Worm (Caenorhabditis elegans) whole organism, L3 larva: ENCODE results near the gene str-19.

Source experiments
- ZK546.5 ChIP-seq: sonication (generic microtip); optimal IDR thresholded peaks from 2 replicates; lab custom pipeline; 2017; ENCODE audit warnings: missing biosample characterization, missing genetic modification characterization
- aly-2 ChIP-seq: fragments of 150-350 bp; optimal IDR thresholded peaks from 2 replicates; lab custom pipeline; 2014; ENCODE audit warnings: missing biosample characterization, missing genetic modification characterization
- ama-1 ChIP-seq: fragments of 150-350 bp; optimal IDR thresholded peaks from 2 replicates; lab custom pipeline; 2018
- ceh-28 ChIP-seq: fragments of 150-350 bp; optimal IDR thresholded peaks from 2 replicates; lab custom pipeline; 2014; ENCODE audit warnings: missing biosample characterization, missing genetic modification reagents, missing genetic modification characterization
- ceh-82 ChIP-seq: fragments of 150-350 bp; optimal IDR thresholded peaks from 2 replicates; lab custom pipeline; 2014; ENCODE audit warnings: missing biosample characterization, missing genetic modification characterization
- ceh-9 ChIP-seq: sonication (generic microtip); optimal IDR thresholded peaks from 2 replicates; lab custom pipeline; 2018; ENCODE audit warnings: missing biosample characterization, missing genetic modification characterization
- daf-12 ChIP-seq: fragments of 150-350 bp; optimal IDR thresholded peaks from 2 replicates; lab custom pipeline; 2014; ENCODE audit warnings: missing biosample characterization, missing genetic modification reagents, missing genetic modification characterization
- egl-27 ChIP-seq: sonication (generic microtip); optimal IDR thresholded peaks from 4 replicates; lab custom pipeline; 2017; ENCODE audit warnings: missing biosample characterization, missing genetic modification reagents, missing genetic modification characterization
- egl-5 ChIP-seq: fragments of 150-350 bp; optimal IDR thresholded peaks from 2 replicates; lab custom pipeline; 2017; ENCODE audit warnings: missing biosample characterization, missing genetic modification reagents, missing genetic modification characterization, inconsistent platforms
- elt-1 ChIP-seq: fragments of 150-350 bp; optimal IDR thresholded peaks from 2 replicates; lab custom pipeline; 2014; ENCODE audit warnings: missing biosample characterization, missing genetic modification characterization
- elt-2 ChIP-seq: sonication (generic microtip); optimal IDR thresholded peaks from 2 replicates; lab custom pipeline; 2016; ENCODE audit warnings: missing genetic modification reagents, mild to moderate bottlenecking, missing genetic modification characterization, missing compliant biosample characterization
- elt-3 ChIP-seq, 3 experiments: fragments of 150-350 bp in 1 of 3; sonication (generic microtip) in 2 of 3; optimal IDR thresholded peaks; 2 replicates in 2 of 3; 4 replicates in 1 of 3; lab custom pipeline; 2014 to 2017; ENCODE audit warnings: missing biosample characterization in 3 of 3, missing genetic modification characterization in 3 of 3
- eor-1 ChIP-seq, 2 experiments: fragments of 150-350 bp; optimal IDR thresholded peaks; 2 replicates each; lab custom pipeline; 2014 to 2018; ENCODE audit warnings: missing biosample characterization in 2 of 2, missing genetic modification characterization in 2 of 2
- fkh-2 ChIP-seq: fragments of 150-350 bp; optimal IDR thresholded peaks from 2 replicates; lab custom pipeline; 2014; ENCODE audit warnings: missing biosample characterization, missing genetic modification reagents, missing genetic modification characterization
- fos-1 ChIP-seq: fragments of 150-350 bp; optimal IDR thresholded peaks from 2 replicates; lab custom pipeline; 2014; ENCODE audit warnings: missing biosample characterization, missing genetic modification characterization
- jun-1 ChIP-seq: fragments of 150-350 bp; optimal IDR thresholded peaks from 2 replicates; lab custom pipeline; 2014; ENCODE audit warnings: missing biosample characterization, missing genetic modification reagents, missing genetic modification characterization
- lin-39 ChIP-seq: fragments of 150-350 bp; optimal IDR thresholded peaks from 2 replicates; lab custom pipeline; 2018; ENCODE audit warnings: missing biosample characterization, missing genetic modification reagents, missing genetic modification characterization
- lsy-12 ChIP-seq: sonication (generic microtip); optimal IDR thresholded peaks from 2 replicates; lab custom pipeline; 2016; ENCODE audit warnings: mild to moderate bottlenecking, missing genetic modification characterization, missing compliant biosample characterization
- mdl-1 ChIP-seq: fragments of 150-350 bp; optimal IDR thresholded peaks from 2 replicates; lab custom pipeline; 2014; ENCODE audit warnings: missing biosample characterization, missing genetic modification characterization
- mml-1 ChIP-seq: fragments of 150-350 bp; sonication (generic microtip); optimal IDR thresholded peaks from 3 replicates; lab custom pipeline; 2014; ENCODE audit warnings: missing biosample characterization, missing genetic modification characterization
- nhr-11 ChIP-seq: fragments of 150-350 bp; optimal IDR thresholded peaks from 2 replicates; lab custom pipeline; 2014; ENCODE audit warnings: missing biosample characterization, missing genetic modification characterization
- nhr-23 ChIP-seq: fragments of 150-350 bp; optimal IDR thresholded peaks from 2 replicates; lab custom pipeline; 2014; ENCODE audit warnings: missing biosample characterization, missing genetic modification reagents, missing genetic modification characterization
- nhr-237 ChIP-seq: fragments of 150-350 bp; optimal IDR thresholded peaks from 2 replicates; lab custom pipeline; 2014; ENCODE audit warnings: missing biosample characterization, missing genetic modification characterization
- nhr-25 ChIP-seq: sonication (generic microtip); optimal IDR thresholded peaks from 2 replicates; lab custom pipeline; 2017; ENCODE audit warnings: missing biosample characterization, missing genetic modification characterization
- nhr-28 ChIP-seq: fragments of 150-350 bp; optimal IDR thresholded peaks from 2 replicates; lab custom pipeline; 2014; ENCODE audit warnings: missing biosample characterization, missing genetic modification characterization
- nhr-43 ChIP-seq: sonication (generic microtip); optimal IDR thresholded peaks from 2 replicates; lab custom pipeline; 2016; ENCODE audit warnings: mild to moderate bottlenecking, missing genetic modification characterization, missing compliant biosample characterization; ENCODE audit not compliant: poor library complexity, severe bottlenecking
- nhr-76 ChIP-seq: fragments of 150-350 bp; sonication (generic microtip); optimal IDR thresholded peaks from 5 replicates; lab custom pipeline; 2014; ENCODE audit warnings: missing biosample characterization, missing genetic modification characterization
- nhr-77 ChIP-seq: fragments of 150-350 bp; optimal IDR thresholded peaks from 2 replicates; lab custom pipeline; 2014; ENCODE audit warnings: missing biosample characterization, missing genetic modification characterization
- pqm-1 ChIP-seq: fragments of 150-350 bp; optimal IDR thresholded peaks from 2 replicates; lab custom pipeline; 2017; ENCODE audit warnings: missing biosample characterization, missing genetic modification characterization, inconsistent platforms
- sea-2 ChIP-seq: fragments of 150-350 bp; sonication (generic microtip); optimal IDR thresholded peaks from 4 replicates; lab custom pipeline; 2014; ENCODE audit warnings: missing biosample characterization, missing genetic modification reagents, missing genetic modification characterization
- skn-1 ChIP-seq: fragments of 150-350 bp; optimal IDR thresholded peaks from 2 replicates; lab custom pipeline; 2014; ENCODE audit warnings: missing biosample characterization, missing genetic modification characterization
- snpc-4 ChIP-seq: fragments of 150-350 bp; optimal IDR thresholded peaks from 2 replicates; lab custom pipeline; 2014; ENCODE audit warnings: missing biosample characterization, missing genetic modification characterization
- tbx-2 ChIP-seq: sonication (generic microtip); optimal IDR thresholded peaks from 2 replicates; lab custom pipeline; 2016; ENCODE audit warnings: mild to moderate bottlenecking, missing genetic modification characterization, missing compliant biosample characterization
- zag-1 ChIP-seq: fragments of 150-350 bp; optimal IDR thresholded peaks from 2 replicates; lab custom pipeline; 2014; ENCODE audit warnings: missing biosample characterization, missing genetic modification characterization
- ztf-11 ChIP-seq: fragments of 150-350 bp; optimal IDR thresholded peaks from 2 replicates; lab custom pipeline; 2014; ENCODE audit warnings: missing biosample characterization, missing genetic modification characterization

str-19 gene

DNA sequence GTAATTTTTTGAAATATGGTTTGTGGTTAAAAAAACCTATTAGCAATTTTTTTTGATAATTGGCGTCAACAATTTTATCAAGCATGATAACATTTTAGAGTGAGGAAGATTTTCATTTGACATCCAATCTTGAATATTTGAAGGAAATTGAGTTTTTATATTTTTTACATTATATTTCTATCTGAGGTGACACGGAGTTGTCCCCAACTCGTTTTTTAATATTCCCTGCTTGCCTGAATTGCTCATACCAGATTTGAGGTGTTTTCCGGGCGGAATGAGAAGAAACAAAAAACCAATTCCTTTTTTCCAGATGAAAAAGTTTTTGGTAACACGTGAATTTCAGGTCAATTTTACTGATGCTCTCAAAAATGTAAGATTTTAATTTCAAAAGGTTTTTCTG, 24.7 kb downstream of the str-19 start, which contains the start of gene Y6E2A.7:
TSS of gene Y6E2A.7 (plus strand) at position 301 of the 400 bp plus-strand sequence.
- TF ChIP-seq tbx-2 (tag; lab: Kevin White, UChicago), result no peak
- no peak for TF ChIP-seq ceh-9 (tag; lab: Kevin White, UChicago)
- TF ChIP-seq nhr-77 (tag; lab: Kevin White, UChicago), result no peak
- no peak for TF ChIP-seq ceh-28
- no peak for TF ChIP-seq ceh-82
- no peak for TF ChIP-seq eor-1 (tag; optimal IDR thresholded peaks at IDR 0.05; lab: Kevin White, UChicago)
- TF ChIP-seq lin-39 (tag; lab: Kevin White, UChicago), result no peak
- no peak for TF ChIP-seq fos-1 (tag; lab: Kevin White, UChicago)
- TF ChIP-seq aly-2 (tag; lab: Kevin White, UChicago), result no peak
- TF ChIP-seq egl-27 (tag; lab: Kevin White, UChicago), result no peak
- no peak for TF ChIP-seq nhr-25 (tag; lab: Kevin White, UChicago)
- no peak for TF ChIP-seq snpc-4
- no peak for TF ChIP-seq daf-12 (tag; lab: Kevin White, UChicago)
- no peak for TF ChIP-seq sea-2 (GFP tag; lab: Kevin White, UChicago)

DNA sequence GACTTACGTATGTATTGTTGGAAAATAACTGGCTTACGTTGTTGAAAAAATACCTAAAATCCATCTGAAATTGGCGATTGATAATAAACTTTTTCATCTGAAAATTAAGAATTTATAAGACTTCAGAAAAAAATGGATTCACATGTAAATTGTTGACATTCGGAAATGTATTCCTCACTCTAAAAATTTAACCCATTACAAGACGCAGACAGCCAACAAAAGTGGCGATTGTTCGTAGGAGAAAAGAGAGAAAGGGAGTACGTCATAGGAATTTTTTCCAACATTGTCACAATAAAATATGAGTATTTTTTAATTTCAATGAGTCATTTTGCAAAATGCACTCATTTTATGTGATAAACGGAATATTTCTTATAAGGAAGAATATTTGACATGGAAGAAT, 25.7 kb downstream of the str-19 start, which contains the start of gene Y6E2A.5:
TSS of gene Y6E2A.5 (minus strand) at position 101 of the 400 bp plus-strand sequence.
- TF ChIP-seq mml-1 (tag; lab: Kevin White, UChicago) (no peak), snpc-4 (no peak), egl-5 (no peak), pqm-1 (peak; percentile 1), eor-1 (tag; optimal IDR thresholded peaks at IDR 0.05; lab: Kevin White, UChicago) (no peak)

DNA sequence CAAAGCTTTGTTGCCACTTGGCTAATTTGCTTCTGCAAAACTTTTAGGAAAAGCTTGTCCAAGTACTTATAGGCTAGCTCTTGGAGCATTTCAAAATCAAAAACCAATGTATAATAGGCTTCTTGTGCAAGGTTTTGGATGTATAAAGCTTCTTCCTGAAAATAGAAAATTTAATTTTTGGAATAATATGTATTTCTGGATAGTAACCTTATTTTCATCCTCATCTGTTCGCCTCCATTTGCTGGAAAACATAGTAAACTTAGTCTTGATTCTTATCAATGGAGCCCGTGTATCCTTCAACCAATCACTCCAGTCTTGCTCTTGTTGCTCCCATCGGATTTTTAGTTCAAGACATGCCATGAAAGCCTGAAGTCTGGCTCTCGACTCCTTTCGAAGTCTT, 27.6 kb downstream of the str-19 start, which contains the start of gene Y6E2A.4:
TSS of gene Y6E2A.4 (minus strand) at position 101 of the 400 bp plus-strand sequence.
- TF ChIP-seq nhr-23 (no peak), ama-1 (lab: Kevin White, UChicago) (no peak), aly-2 (tag; lab: Kevin White, UChicago) (no peak), ceh-9 (tag; lab: Kevin White, UChicago) (no peak)
- TF ChIP-seq, all 47 proteins: peak for 0

DNA sequence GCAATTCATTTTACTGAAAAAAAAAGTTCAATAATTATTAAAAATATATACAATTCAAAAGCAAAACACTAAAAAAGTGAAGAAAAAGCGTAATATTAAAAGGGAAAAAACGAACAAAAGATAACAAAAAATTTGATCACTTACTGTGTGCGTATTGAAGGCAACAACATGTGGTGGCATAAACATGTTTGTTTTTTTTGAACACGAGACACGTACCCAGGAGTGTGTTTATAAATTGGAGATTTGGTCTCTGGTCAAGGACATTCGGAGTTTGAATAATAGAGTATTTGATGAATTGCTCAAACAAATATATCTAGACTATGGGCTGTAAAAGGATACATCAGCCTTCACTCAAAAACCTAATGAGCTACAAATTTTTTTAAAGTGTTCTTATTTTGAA, 28.6 kb downstream of the str-19 start:
- TF ChIP-seq nhr-11 (tag; lab: Kevin White, UChicago) (no peak), nhr-237 (no peak), nhr-43 (tag; lab: Kevin White, UChicago) (no peak), egl-27 (tag; lab: Kevin White, UChicago) (no peak), sea-2 (GFP tag; lab: Kevin White, UChicago) (no peak), elt-3 (tag; optimal IDR thresholded peaks at IDR 0.05; lab: Kevin White, UChicago) (no peak), ztf-11 (tag; lab: Kevin White, UChicago) (no peak), lin-39 (tag; lab: Kevin White, UChicago) (no peak), zag-1 (tag; lab: Kevin White, UChicago) (no peak), mdl-1 (tag; lab: Kevin White, UChicago) (no peak), ZK546.5 (tag; lab: Kevin White, UChicago) (no peak), ceh-28 (no peak), ceh-82 (no peak), ceh-9 (tag; lab: Kevin White, UChicago) (no peak)

DNA sequence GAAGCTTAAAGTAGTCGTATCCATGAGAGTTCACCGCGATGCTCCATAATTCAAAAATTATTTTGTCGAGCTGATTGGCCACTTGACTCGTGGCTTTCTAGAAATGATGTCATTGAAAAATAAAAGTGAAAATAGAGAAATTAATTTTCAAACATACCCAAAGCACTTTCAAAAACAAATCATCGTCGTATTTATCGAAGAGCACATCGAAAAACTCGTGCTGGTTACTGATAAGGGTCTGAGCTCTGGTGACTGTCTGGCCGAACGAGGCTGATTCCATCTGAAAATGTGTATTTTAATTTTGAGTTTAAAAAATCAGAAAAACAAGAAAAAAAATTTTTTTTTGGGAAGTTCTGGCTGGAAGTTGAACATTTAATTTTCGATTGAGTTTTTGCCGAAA, 31.9 kb downstream of the str-19 start:
- TF ChIP-seq elt-2 (peak; percentile 11), snpc-4 (no peak), pqm-1 (peak; percentile 34), jun-1 (tag; lab: Kevin White, UChicago) (no peak)

DNA sequence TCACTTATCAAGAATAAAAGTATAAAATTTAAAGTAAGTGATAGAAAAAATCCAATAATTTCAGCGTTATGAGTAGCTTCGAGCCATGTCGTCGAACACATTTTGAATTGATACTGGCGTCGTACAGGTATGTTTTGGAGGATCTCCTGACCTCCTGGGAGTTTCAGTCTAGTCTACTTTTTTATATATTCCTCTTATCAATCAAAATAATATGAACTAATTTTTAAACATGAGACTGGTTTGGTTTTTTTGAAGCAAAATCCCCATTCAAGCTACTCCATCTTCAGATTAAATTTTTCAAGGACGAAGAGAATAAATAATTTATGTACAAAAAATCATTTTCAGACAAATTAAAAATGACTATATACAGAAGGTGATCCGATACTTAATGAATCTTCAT, 32.4 kb downstream of the str-19 start, which contains the start of gene str-101:
TSS of gene str-101 (minus strand) at position 101 of the 400 bp plus-strand sequence.
- TF ChIP-seq nhr-11 (tag; lab: Kevin White, UChicago), result no peak
- TF ChIP-seq nhr-28, result no peak

DNA sequence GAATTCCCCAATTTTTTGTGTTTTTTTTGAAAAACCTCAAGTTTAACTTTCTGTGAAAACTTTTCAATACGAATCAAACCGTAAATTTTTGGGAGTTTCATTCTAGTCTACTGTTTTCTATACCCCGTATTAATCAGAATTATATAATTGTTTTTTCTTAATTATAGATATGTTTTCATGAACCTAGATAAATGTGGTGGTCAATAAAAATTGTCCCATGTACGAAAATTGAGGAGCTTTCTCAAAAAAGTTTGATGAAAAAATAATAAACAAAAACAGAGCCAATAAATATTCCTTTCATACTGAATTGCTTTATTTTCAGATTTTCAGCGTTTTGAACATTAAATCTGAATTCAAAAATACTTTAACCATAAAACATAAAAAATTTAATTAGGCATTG, 33.9 kb downstream of the str-19 start, which contains the start of gene Y6E2A.1:
TSS of gene Y6E2A.1 (minus strand) at position 101 of the 400 bp plus-strand sequence.
- TF ChIP-seq skn-1 (tag; lab: Kevin White, UChicago), result no peak
- TF ChIP-seq fkh-2, result no peak
- TF ChIP-seq elt-3 (tag; optimal IDR thresholded peaks at IDR 0.05; lab: Kevin White, UChicago), result no peak
- TF ChIP-seq lsy-12 (tag; lab: Kevin White, UChicago), result no peak
- TF ChIP-seq ZK546.5 (tag; lab: Kevin White, UChicago), result no peak
- no peak for TF ChIP-seq elt-1 (tag; lab: Kevin White, UChicago)
- no peak for TF ChIP-seq nhr-76
- TF ChIP-seq fos-1 (tag; lab: Kevin White, UChicago), result no peak
- TF ChIP-seq nhr-77 (tag; lab: Kevin White, UChicago), result no peak
